Worm (Caenorhabditis elegans): ENCODE data around the gene B0563.5.

Gene B0563.5

ce11 chrX:9145848-9146247, at the start of gene B0563.5:
Gene B0563.5 (plus strand): TSS chrX:9146148.
- TF ChIP-seq dpl-1 (GFP tag; optimal IDR thresholded peaks at IDR 0.05) (no peak), aha-1 (tag) (peak; percentile 5)

ce11 chrX:9096861-9097260, 49.1 kb upstream of the B0563.5 start:
- peak; percentile 12 for TF ChIP-seq nhr-6 (tag; optimal IDR thresholded peaks at IDR 0.05)
- TF ChIP-seq fos-1 (tag; optimal IDR thresholded peaks at IDR 0.05) = no peak
- no peak for TF ChIP-seq daf-16 (GFP tag; optimal IDR thresholded peaks at IDR 0.05)
- TF ChIP-seq daf-16 (tag; optimal IDR thresholded peaks at IDR 0.05) = peak; percentile 80
- 0 out of 2 replicates have a peak, but pooled peaks have one; percentile 37 for TF ChIP-seq ceh-20 (GFP tag; IDR thresholded peaks at IDR 0.05)
- TF ChIP-seq dve-1 (tag; optimal IDR thresholded peaks at IDR 0.05; ENCODE audit: insufficient read depth) = peak; percentile 58
- TF ChIP-seq dmd-6 (GFP tag; IDR thresholded peaks at IDR 0.05) = peak; percentile 56
- 0 out of 2 replicates have a peak, but pooled peaks have one; percentile 38 for TF ChIP-seq php-3 (GFP tag; IDR thresholded peaks at IDR 0.05)
- TF ChIP-seq hlh-11 (tag; optimal IDR thresholded peaks at IDR 0.05) = peak; percentile 60
- TF ChIP-seq nhr-28 (tag; optimal IDR thresholded peaks at IDR 0.05) = peak; percentile 51
- TF ChIP-seq pqm-1 (tag; optimal IDR thresholded peaks at IDR 0.05) = peak; percentile 85
- TF ChIP-seq spr-3 (GFP tag; optimal IDR thresholded peaks at IDR 0.05) = no peak
- TF ChIP-seq mes-2 (tag; optimal IDR thresholded peaks at IDR 0.05; ENCODE audit: poor library complexity, severe bottlenecking) = peak; percentile 10
- TF ChIP-seq F49E8.2 (tag; optimal IDR thresholded peaks at IDR 0.05; ENCODE audit: borderline replicate concordance) = no peak

ce11 chrX:9102150-9102549, 43.8 kb upstream of the B0563.5 start:
- TF ChIP-seq egl-43 (GFP tag; IDR thresholded peaks at IDR 0.05) (peak; percentile 43; the same call in 1 of the 2 replicates), hlh-11 (tag; optimal IDR thresholded peaks at IDR 0.05) (peak; percentile 20), set-16 (GFP tag; IDR thresholded peaks at IDR 0.05) (peak; percentile 42; the same call in 1 of the 2 replicates), daf-8 (GFP tag; IDR thresholded peaks at IDR 0.05) (no peak), mes-2 (tag; optimal IDR thresholded peaks at IDR 0.05; ENCODE audit: poor library complexity, severe bottlenecking) (peak; percentile 19), T26A8.4 (GFP tag; IDR thresholded peaks at IDR 0.05) (no peak), mxl-3 (GFP tag; optimal IDR thresholded peaks at IDR 0.05) (peak; percentile 17), dve-1 (tag; optimal IDR thresholded peaks at IDR 0.05; ENCODE audit: insufficient read depth) (peak; percentile 38), hlh-30 (tag; optimal IDR thresholded peaks at IDR 0.05; ENCODE audit: insufficient read depth) (peak; percentile 56), nhr-28 (tag; optimal IDR thresholded peaks at IDR 0.05) (peak; percentile 10), daf-16 (GFP tag; optimal IDR thresholded peaks at IDR 0.05) (no peak), daf-16 (tag; optimal IDR thresholded peaks at IDR 0.05) (peak; percentile 30), madf-9 (GFP tag; conservative IDR thresholded peaks at IDR 0.05) (peak; percentile 65; the same call in 1 of the 2 replicates), mep-1 (tag; optimal IDR thresholded peaks at IDR 0.05) (peak; percentile 12), fkh-10 (GFP tag; optimal IDR thresholded peaks at IDR 0.05) (no peak), ceh-28 (tag; optimal IDR thresholded peaks at IDR 0.05) (no peak)

- no peak for TF ChIP-seq lin-13 (GFP tag; optimal IDR thresholded peaks at IDR 0.05)
- peak; percentile 29 for TF ChIP-seq mes-2 (tag; optimal IDR thresholded peaks at IDR 0.05; ENCODE audit: poor library complexity, severe bottlenecking)
- no peak for TF ChIP-seq spr-1 (tag; optimal IDR thresholded peaks at IDR 0.05)
- TF ChIP-seq egl-43 (GFP tag; IDR thresholded peaks at IDR 0.05) = no peak
- no peak for TF ChIP-seq pqm-1 (tag; optimal IDR thresholded peaks at IDR 0.05)
- TF ChIP-seq set-16 (GFP tag; IDR thresholded peaks at IDR 0.05) = no peak
- no peak for TF ChIP-seq nhr-6 (tag; optimal IDR thresholded peaks at IDR 0.05)
- TF ChIP-seq daf-16 (GFP tag; optimal IDR thresholded peaks at IDR 0.05) = no peak
- TF ChIP-seq daf-16 (tag; optimal IDR thresholded peaks at IDR 0.05) = peak; percentile 49
- TF ChIP-seq ZK546.5 (tag; optimal IDR thresholded peaks at IDR 0.05) = no peak
Observed at ce11 chrX:9103048-9103447, 42.9 kb upstream of the B0563.5 start.

ce11 chrX:9103584-9103983, 42.4 kb upstream of the B0563.5 start:
- TF ChIP-seq hlh-30 (tag; optimal IDR thresholded peaks at IDR 0.05; ENCODE audit: insufficient read depth) (peak; percentile 69), daf-16 (GFP tag; optimal IDR thresholded peaks at IDR 0.05) (no peak), daf-16 (tag; optimal IDR thresholded peaks at IDR 0.05) (peak; percentile 77), dpl-1 (GFP tag; optimal IDR thresholded peaks at IDR 0.05) (no peak), nhr-102 (tag; optimal IDR thresholded peaks at IDR 0.05) (no peak), saeg-2 (GFP tag; IDR thresholded peaks at IDR 0.05) (no peak), hlh-11 (tag; optimal IDR thresholded peaks at IDR 0.05) (no peak), unc-62 (GFP tag; optimal IDR thresholded peaks at IDR 0.05 in 1 of 2) (peak in 1 of 2 experiments; percentile 54), unc-62 (tag; optimal IDR thresholded peaks at IDR 0.05) (no peak), mep-1 (tag; optimal IDR thresholded peaks at IDR 0.05) (no peak)

Measured in whole organism, L4 larva.